Worm (Caenorhabditis elegans) whole organism, midembryonic: ENCODE data around the gene srh-241.

Experiments
- cog-1 ChIP-seq: sonication (generic microtip); optimal IDR thresholded peaks from 2 replicates; lab custom pipeline; 2016; ENCODE audit warnings: missing genetic modification characterization, missing compliant biosample characterization
- flt-1 ChIP-seq: fragments of 200-800 bp; sonication (Bioruptor generic); IDR thresholded peaks from 2 replicates; pipeline ENCODE4 v1.3.6; 2022; ENCODE audit warnings: missing genetic modification characterization, missing compliant biosample characterization

DNA sequence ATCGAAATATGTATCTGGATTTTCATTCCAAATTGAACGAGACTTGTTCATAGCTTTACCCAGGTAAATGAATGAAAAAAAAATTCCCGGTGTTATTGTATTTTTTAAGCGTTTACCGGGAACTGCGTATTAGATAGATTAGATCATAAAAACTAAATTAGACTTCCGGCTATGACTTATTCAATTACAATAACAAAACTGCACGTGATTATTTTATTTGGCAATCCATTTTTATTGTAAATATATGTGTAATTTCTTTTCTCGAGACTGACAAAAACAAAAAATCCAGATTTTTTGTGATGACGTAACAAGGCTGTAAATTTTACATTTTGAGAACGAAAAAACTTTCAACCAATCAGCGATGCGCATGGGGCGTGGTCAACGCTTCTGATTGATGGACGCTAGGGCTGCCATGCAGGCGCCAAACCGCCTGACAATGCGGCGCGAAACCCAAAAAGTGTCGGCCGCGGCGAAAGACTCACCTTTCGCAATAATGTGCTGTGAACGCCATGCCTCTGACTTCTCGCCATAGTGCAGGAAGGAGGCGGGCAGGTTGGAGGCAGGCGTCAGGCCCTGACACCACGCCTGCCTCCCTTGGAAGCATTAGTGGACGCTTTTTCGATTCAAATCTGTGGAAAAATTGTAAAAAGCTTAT lies 47.7 kb downstream of the srh-241 start, which contains the start of gene srh-36:
- TF ChIP-seq cog-1 (no peak), flt-1 (GFP tag; lab: Robert Waterston, UW) (no peak)
